Fruit fly (Drosophila melanogaster) whole organism, prepupa: ENCODE measurements around the gene CG43082.

Experiments used
- CG10631 ChIP-seq: fragments of 200-800 bp; sonication (Bioruptor generic); optimal IDR thresholded peaks from 2 replicates; lab custom pipeline; 2016; ENCODE audit warnings: missing biosample characterization, missing genetic modification characterization
- CG15336 ChIP-seq: fragments of 200-800 bp; sonication (Bioruptor generic); IDR thresholded peaks from 2 replicates; pipeline ENCODE4 v1.3.6; 2022; ENCODE audit warnings: missing biosample characterization, missing genetic modification characterization
- CG3032 ChIP-seq: fragments of 200-800 bp; optimal IDR thresholded peaks from 2 replicates; lab custom pipeline; 2019; ENCODE audit warnings: missing biosample characterization, mild to moderate bottlenecking, missing genetic modification characterization, moderate library complexity
- CG32006 ChIP-seq: fragments of 200-800 bp; sonication (Bioruptor generic); optimal IDR thresholded peaks from 3 replicates; lab custom pipeline; 2017; ENCODE audit warnings: missing biosample characterization, mild to moderate bottlenecking, missing genetic modification characterization
- CG6854 ChIP-seq: fragments of 200-800 bp; sonication (Bioruptor generic); optimal IDR thresholded peaks from 2 replicates; lab custom pipeline; 2017; ENCODE audit warnings: missing biosample characterization, mild to moderate bottlenecking, missing genetic modification characterization
- Eip93F ChIP-seq: fragments of 200-800 bp; sonication (Bioruptor generic); optimal IDR thresholded peaks from 2 replicates; lab custom pipeline; 2016; ENCODE audit warnings: missing biosample characterization, mild to moderate bottlenecking, missing genetic modification characterization
- OdsH ChIP-seq: fragments of 200-800 bp; sonication (Bioruptor generic); optimal IDR thresholded peaks from 3 replicates; lab custom pipeline; 2016; ENCODE audit warnings: missing biosample characterization, missing genetic modification characterization
- Sox102F ChIP-seq: fragments of 200-800 bp; sonication (Bioruptor generic); optimal IDR thresholded peaks from 2 replicates; lab custom pipeline; 2016; ENCODE audit warnings: missing biosample characterization, mild to moderate bottlenecking, missing genetic modification characterization
- Sox14 ChIP-seq: fragments of 200-800 bp; sonication (Bioruptor generic); optimal IDR thresholded peaks from 3 replicates; lab custom pipeline; 2016; ENCODE audit warnings: missing biosample characterization, missing genetic modification characterization
- cyc ChIP-seq: fragments of 200-800 bp; sonication (Bioruptor generic); optimal IDR thresholded peaks from 3 replicates; lab custom pipeline; 2016; ENCODE audit warnings: missing biosample characterization, missing genetic modification characterization
- dsx ChIP-seq: fragments of 200-800 bp; optimal IDR thresholded peaks from 3 replicates; lab custom pipeline; 2019; ENCODE audit warnings: missing biosample characterization, mild to moderate bottlenecking, missing genetic modification characterization, moderate library complexity; ENCODE audit not compliant: poor library complexity, severe bottlenecking
- fd85E ChIP-seq: fragments of 200-800 bp; sonication (Bioruptor generic); optimal IDR thresholded peaks from 3 replicates; lab custom pipeline; 2016; ENCODE audit warnings: missing biosample characterization, missing genetic modification characterization
- svp ChIP-seq: fragments of 200-800 bp; sonication (Bioruptor generic); peaks from one replicate; lab custom pipeline; 2016; ENCODE audit warnings: missing biosample characterization, missing genetic modification characterization

- TF ChIP-seq Sox14 (GFP tag; lab: Kevin White, UChicago) (no peak), fd85E (no peak), CG3032 (tag; lab: Kevin White, UChicago) (no peak), CG6854 (GFP tag; lab: Kevin White, UChicago) (no peak), Eip93F (GFP tag; lab: Kevin White, UChicago) (no peak), Sox102F (GFP tag; lab: Kevin White, UChicago) (no peak), dsx (GFP tag; lab: Kevin White, UChicago) (no peak), CG10631 (GFP tag; lab: Kevin White, UChicago) (no peak), cyc (GFP tag; lab: Kevin White, UChicago) (no peak), CG32006 (no peak), CG15336 (GFP tag; lab: Robert Waterston, UW) (no peak), svp (GFP tag; lab: Kevin White, UChicago) (no peak), OdsH (no peak)
These were observed 24.7 kb upstream of the CG43082 start for dm6 chr3L:15636978-15637377.
